Worm (Caenorhabditis elegans) whole organism, young adult: ENCODE results near the gene K05F6.8.

Experiments
- F57C9.4 ChIP-seq: sonication (generic microtip); optimal IDR thresholded peaks from 2 replicates; lab custom pipeline; 2017; ENCODE audit warnings: mild to moderate bottlenecking, missing genetic modification characterization, missing compliant biosample characterization
- bed-1 ChIP-seq: fragments of 200-800 bp; sonication (Bioruptor generic); IDR thresholded peaks from 2 replicates; pipeline ENCODE4 v1.3.6; 2022; ENCODE audit warnings: missing genetic modification reagents, missing genetic modification characterization, missing compliant biosample characterization
- cebp-1 ChIP-seq, 2 experiments: fragments of 200-800 bp in 1 of 2; sonication (Bioruptor generic) in 1 of 2; sonication (generic microtip) in 1 of 2; IDR thresholded peaks in 1 of 2; optimal IDR thresholded peaks in 1 of 2; 2 replicates each; pipeline versions ENCODE4 v1.3.6 to Lab custom; 2017 to 2022; ENCODE audit warnings: missing compliant biosample characterization in 2 of 2, missing genetic modification characterization in 2 of 2, mild to moderate bottlenecking in 1 of 2, missing genetic modification reagents in 1 of 2, moderate library complexity in 1 of 2
- let-607 ChIP-seq, 2 experiments: fragments of 200-800 bp in 1 of 2; sonication (Bioruptor generic) in 1 of 2; sonication (generic microtip) in 1 of 2; optimal IDR thresholded peaks; 2 replicates each; lab custom pipeline; 2016 to 2018; ENCODE audit warnings: mild to moderate bottlenecking in 2 of 2, missing compliant biosample characterization in 2 of 2, missing genetic modification characterization in 2 of 2, moderate library complexity in 2 of 2, missing genotype in 1 of 2
- rec-8 ChIP-seq, 2 experiments: sonication (generic microtip); optimal IDR thresholded peaks; 2 replicates each; lab custom pipeline; 2016; ENCODE audit warnings: mild to moderate bottlenecking in 2 of 2, missing genetic modification characterization in 2 of 2, missing genetic modification reagents in 2 of 2, missing genotype in 2 of 2, missing biosample characterization in 1 of 2, missing compliant biosample characterization in 1 of 2, moderate library complexity in 1 of 2
- snpc-4 ChIP-seq, 5 experiments: fragments of 150-350 bp in 1 of 5; sonication (generic microtip) in 4 of 5; optimal IDR thresholded peaks; 2 replicates each; lab custom pipeline; 2014 to 2018; ENCODE audit warnings: missing genetic modification characterization in 5 of 5, missing biosample characterization in 3 of 5, antibody characterized with exemption in 2 of 5, mild to moderate bottlenecking in 2 of 5, missing compliant biosample characterization in 2 of 5, missing genotype in 2 of 5, moderate library complexity in 2 of 5, missing genetic modification reagents in 1 of 5
- tlf-1 ChIP-seq: fragments of 200-800 bp; sonication (Bioruptor generic); optimal IDR thresholded peaks from 2 replicates; lab custom pipeline; 2018; ENCODE audit warnings: mild to moderate bottlenecking, missing genetic modification characterization, missing compliant biosample characterization
- ztf-25 ChIP-seq: fragments of 200-800 bp; sonication (Bioruptor generic); IDR thresholded peaks from 2 replicates; pipeline ENCODE4 v1.3.6; 2022; ENCODE audit warnings: missing genetic modification reagents, missing genetic modification characterization, missing compliant biosample characterization

DNA sequence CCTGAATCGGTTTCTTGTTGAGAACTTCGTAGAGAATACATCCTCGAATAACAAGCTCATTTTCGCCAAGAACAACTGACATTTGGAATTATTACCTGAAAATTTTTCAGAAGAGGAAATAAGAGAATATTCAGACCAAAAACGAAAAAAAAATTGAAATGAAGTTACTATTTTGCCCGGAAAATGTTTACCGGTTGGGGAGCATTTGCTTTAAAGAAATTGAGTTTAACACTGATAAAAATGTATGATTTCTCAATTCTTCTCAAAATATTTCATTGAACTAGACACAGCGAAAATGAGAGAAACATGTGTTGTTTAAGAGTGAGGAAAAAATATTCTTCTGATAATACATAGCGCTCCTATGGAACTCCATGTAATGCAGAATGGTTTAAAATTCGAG, 48.8 kb upstream of the K05F6.8 start, which contains the start of gene fbxa-165:
- TF ChIP-seq snpc-4 (GFP tag; optimal IDR thresholded peaks at IDR 0.05; lab: Kevin White, UChicago) (no peak), snpc-4 (tag; optimal IDR thresholded peaks at IDR 0.05; lab: Kevin White, UChicago) (no peak), F57C9.4 (tag; lab: Kevin White, UChicago) (no peak), tlf-1 (GFP tag; lab: Kevin White, UChicago) (no peak), let-607 (tag; optimal IDR thresholded peaks at IDR 0.05; lab: Kevin White, UChicago) (no peak), bed-1 (GFP tag; lab: Robert Waterston, UW) (no peak), rec-8 (tag; optimal IDR thresholded peaks at IDR 0.05; lab: Kevin White, UChicago) (no peak), cebp-1 (GFP tag; IDR thresholded peaks at IDR 0.05; lab: Robert Waterston, UW) (no peak), cebp-1 (tag; optimal IDR thresholded peaks at IDR 0.05; lab: Kevin White, UChicago) (no peak), ztf-25 (GFP tag; lab: Robert Waterston, UW) (no peak)
